Worm (Caenorhabditis elegans) whole organism, mixed stage, embryonic: ENCODE results near the gene C05E11.2.

Experiments used
- lin-13 ChIP-seq: fragments of 150-350 bp; optimal IDR thresholded peaks from 2 replicates; lab custom pipeline; 2014; ENCODE audit warnings: missing biosample characterization, missing genetic modification characterization
- lsy-2 ChIP-seq: fragments of 150-350 bp; optimal IDR thresholded peaks from 2 replicates; lab custom pipeline; 2014; ENCODE audit warnings: missing biosample characterization, missing genetic modification characterization
- mep-1 ChIP-seq: fragments of 150-350 bp; optimal IDR thresholded peaks from 2 replicates; lab custom pipeline; 2017; ENCODE audit warnings: missing biosample characterization, missing genetic modification reagents, missing genetic modification characterization, inconsistent platforms
- nhr-28 ChIP-seq: fragments of 150-350 bp; optimal IDR thresholded peaks from 2 replicates; lab custom pipeline; 2014; ENCODE audit warnings: missing biosample characterization, missing genetic modification characterization
- nhr-76 ChIP-seq: sonication (generic microtip); optimal IDR thresholded peaks from 2 replicates; lab custom pipeline; 2017; ENCODE audit warnings: missing biosample characterization, missing genetic modification characterization
- snpc-4 ChIP-seq: fragments of 150-350 bp; optimal IDR thresholded peaks from 2 replicates; lab custom pipeline; 2014; ENCODE audit warnings: missing biosample characterization, missing genetic modification characterization
- unc-62 ChIP-seq: fragments of 150-350 bp; optimal IDR thresholded peaks from 2 replicates; lab custom pipeline; 2014; ENCODE audit warnings: missing biosample characterization, missing genetic modification reagents, missing genetic modification characterization

- TF ChIP-seq lsy-2 (tag; lab: Kevin White, UChicago) (no peak), snpc-4 (tag; lab: Kevin White, UChicago) (no peak), nhr-28 (tag; lab: Kevin White, UChicago) (no peak), lin-13 (tag; lab: Kevin White, UChicago) (no peak), mep-1 (no peak), nhr-76 (tag; lab: Kevin White, UChicago) (no peak), unc-62 (no peak)
These were observed 41.6 kb downstream of the C05E11.2 start for ce11 chrX:4628350-4628749.
